Worm (Caenorhabditis elegans) whole organism, L4 larva: ENCODE results near the gene ZK218.1.

Experiments
- daf-12 ChIP-seq: fragments of 150-350 bp; optimal IDR thresholded peaks from 2 replicates; lab custom pipeline; 2014; ENCODE audit warnings: missing biosample characterization, missing genetic modification reagents, missing genetic modification characterization
- fkh-10 ChIP-seq: fragments of 150-350 bp; optimal IDR thresholded peaks from 2 replicates; lab custom pipeline; 2014; ENCODE audit warnings: missing biosample characterization, missing genetic modification reagents, missing genetic modification characterization
- hif-1 ChIP-seq, 2 experiments: sonication (generic microtip); optimal IDR thresholded peaks; 2 replicates each; lab custom pipeline; 2016 to 2017; ENCODE audit warnings: missing compliant biosample characterization in 2 of 2, missing genetic modification characterization in 2 of 2, missing genetic modification reagents in 2 of 2, missing genotype in 2 of 2, mild to moderate bottlenecking in 1 of 2
- mes-2 ChIP-seq: sonication (generic microtip); optimal IDR thresholded peaks from 2 replicates; lab custom pipeline; 2016; ENCODE audit warnings: missing genotype, mild to moderate bottlenecking, missing genetic modification characterization, missing compliant biosample characterization; ENCODE audit not compliant: poor library complexity, severe bottlenecking
- unc-62 ChIP-seq, 3 experiments: fragments of 150-350 bp in 1 of 3; sonication (generic microtip); optimal IDR thresholded peaks in 2 of 3; peaks in 1 of 3; 1 replicate in 1 of 3; 2 replicates in 2 of 3; lab custom pipeline; 2014 to 2017; ENCODE audit warnings: missing biosample characterization in 3 of 3, missing genetic modification characterization in 3 of 3, missing genetic modification reagents in 3 of 3, missing genotype in 1 of 3

DNA sequence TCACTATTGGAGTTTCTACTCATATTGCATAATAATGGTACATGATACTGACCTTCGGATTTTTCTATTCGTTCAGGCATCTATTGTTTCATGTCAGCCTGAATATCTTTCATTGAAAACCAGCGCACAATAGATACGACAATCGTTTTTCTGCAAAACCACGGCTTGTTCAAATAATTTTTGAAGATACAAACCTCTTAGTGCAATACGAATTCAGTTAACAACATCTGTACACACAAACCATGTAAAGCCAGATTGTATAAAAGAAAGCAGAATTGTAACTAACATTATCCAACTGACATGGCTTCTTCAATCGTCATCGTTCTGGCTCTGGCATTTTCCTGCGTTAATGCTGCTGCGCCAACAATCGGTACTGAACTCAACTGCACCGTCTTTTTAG lies 13.1 kb downstream of the ZK218.1 start, which contains the start of gene ZK218.7:
- TF ChIP-seq hif-1 (tag; optimal IDR thresholded peaks at IDR 0.05; lab: Kevin White, UChicago) (no peak), fkh-10 (no peak), mes-2 (tag; lab: Kevin White, UChicago) (no peak), unc-62 (GFP tag; optimal IDR thresholded peaks at IDR 0.05 in 1 of 2; lab: Kevin White, UChicago) (no peak), unc-62 (tag; optimal IDR thresholded peaks at IDR 0.05; lab: Kevin White, UChicago) (no peak), daf-12 (tag; lab: Kevin White, UChicago) (no peak)
